Fruit fly (Drosophila melanogaster): ENCODE data around the gene CG33322.

Gene CG33322

dm6 chr2L:20816140-20816539, at the start of gene CG33322:
CG33322 (minus strand) TSS chr2L:20816240.
- TF ChIP-seq Myc (optimal IDR thresholded peaks at IDR 0.05) = no peak
- no peak for TF ChIP-seq h (optimal IDR thresholded peaks at IDR 0.05)
- no peak for TF ChIP-seq Sin3A (optimal IDR thresholded peaks at IDR 0.05)
- TF ChIP-seq ttk (optimal IDR thresholded peaks at IDR 0.05) = no peak
- TF ChIP-seq insv (optimal IDR thresholded peaks at IDR 0.05) = no peak

- TF ChIP-seq ttk (optimal IDR thresholded peaks at IDR 0.05) (no peak), Sin3A (optimal IDR thresholded peaks at IDR 0.05) (no peak), psq (optimal IDR thresholded peaks at IDR 0.05) (no peak), h (optimal IDR thresholded peaks at IDR 0.05) (no peak), Myc (optimal IDR thresholded peaks at IDR 0.05) (no peak), insv (optimal IDR thresholded peaks at IDR 0.05) (no peak)
Measured at dm6 chr2L:20864764-20865265, 48.8 kb upstream of the CG33322 start, which contains the start of gene CG9338. CG9338 (plus strand) TSS chr2L:20865215.

- TF ChIP-seq Sin3A (optimal IDR thresholded peaks at IDR 0.05) = no peak
- no peak for TF ChIP-seq Myc (optimal IDR thresholded peaks at IDR 0.05)
- TF ChIP-seq ttk (optimal IDR thresholded peaks at IDR 0.05) = no peak
- TF ChIP-seq h (optimal IDR thresholded peaks at IDR 0.05) = no peak
- no peak for TF ChIP-seq insv (optimal IDR thresholded peaks at IDR 0.05)
- TF ChIP-seq psq (optimal IDR thresholded peaks at IDR 0.05) = no peak
Measured at dm6 chr2L:20858371-20859340, 42.6 kb upstream of the CG33322 start, which contains the start of gene bero. bero (plus strand) TSS chr2L:20858695.

- TF ChIP-seq h (optimal IDR thresholded peaks at IDR 0.05) = no peak
- no peak for TF ChIP-seq psq (optimal IDR thresholded peaks at IDR 0.05)
- TF ChIP-seq Sin3A (optimal IDR thresholded peaks at IDR 0.05) = no peak
- no peak for TF ChIP-seq Myc (optimal IDR thresholded peaks at IDR 0.05)
- no peak for TF ChIP-seq insv (optimal IDR thresholded peaks at IDR 0.05)
- no peak for TF ChIP-seq ttk (optimal IDR thresholded peaks at IDR 0.05)
Measured at dm6 chr2L:20857791-20858190, 41.8 kb upstream of the CG33322 start, which contains the start of gene CG14400. CG14400 (minus strand) TSS chr2L:20857891.

dm6 chr2L:20852092-20852628, 36.1 kb upstream of the CG33322 start, which contains the start of gene twit:
twit (plus strand) TSS chr2L:20852578.
- no peak for TF ChIP-seq Myc (optimal IDR thresholded peaks at IDR 0.05)
- no peak for TF ChIP-seq insv (optimal IDR thresholded peaks at IDR 0.05)
- TF ChIP-seq Sin3A (optimal IDR thresholded peaks at IDR 0.05) = no peak
- no peak for TF ChIP-seq ttk (optimal IDR thresholded peaks at IDR 0.05)
- no peak for TF ChIP-seq psq (optimal IDR thresholded peaks at IDR 0.05)
- TF ChIP-seq h (optimal IDR thresholded peaks at IDR 0.05) = no peak

dm6 chr2L:20851592-20851991, 35.6 kb upstream of the CG33322 start:
- no peak for TF ChIP-seq insv (optimal IDR thresholded peaks at IDR 0.05)
- no peak for TF ChIP-seq Myc (optimal IDR thresholded peaks at IDR 0.05)
- TF ChIP-seq ttk (optimal IDR thresholded peaks at IDR 0.05) = no peak
- no peak for TF ChIP-seq psq (optimal IDR thresholded peaks at IDR 0.05)
- TF ChIP-seq h (optimal IDR thresholded peaks at IDR 0.05) = no peak
- no peak for TF ChIP-seq Sin3A (optimal IDR thresholded peaks at IDR 0.05)

dm6 chr2L:20849000-20849399, 33.0 kb upstream of the CG33322 start, which contains the start of gene CG14402:
CG14402 (plus strand) TSS chr2L:20849300.
- TF ChIP-seq ttk (optimal IDR thresholded peaks at IDR 0.05) (no peak), Sin3A (optimal IDR thresholded peaks at IDR 0.05) (no peak), insv (optimal IDR thresholded peaks at IDR 0.05) (no peak), psq (optimal IDR thresholded peaks at IDR 0.05) (no peak), Myc (optimal IDR thresholded peaks at IDR 0.05) (no peak), h (optimal IDR thresholded peaks at IDR 0.05) (no peak)

- TF ChIP-seq Myc (optimal IDR thresholded peaks at IDR 0.05) (no peak), h (optimal IDR thresholded peaks at IDR 0.05) (no peak), ttk (optimal IDR thresholded peaks at IDR 0.05) (no peak)
Measured at dm6 chr2L:20844381-20844780, 28.3 kb upstream of the CG33322 start.

- TF ChIP-seq insv (optimal IDR thresholded peaks at IDR 0.05) = no peak
Measured at dm6 chr2L:20840462-20841038, 24.5 kb upstream of the CG33322 start, which contains the start of gene CG31676. CG31676 (plus strand) TSS chr2L:20840750.

- TF ChIP-seq Sin3A (optimal IDR thresholded peaks at IDR 0.05) = no peak
- no peak for TF ChIP-seq ttk (optimal IDR thresholded peaks at IDR 0.05)
- no peak for TF ChIP-seq Myc (optimal IDR thresholded peaks at IDR 0.05)
Measured at dm6 chr2L:20840006-20840405, 24.0 kb upstream of the CG33322 start.

dm6 chr2L:20837885-20838284, 21.8 kb upstream of the CG33322 start, which contains the start of gene Spn38F:
Spn38F (minus strand) TSS chr2L:20837985.
- TF ChIP-seq Myc (optimal IDR thresholded peaks at IDR 0.05) (no peak), Sin3A (optimal IDR thresholded peaks at IDR 0.05) (no peak), h (optimal IDR thresholded peaks at IDR 0.05) (no peak), psq (optimal IDR thresholded peaks at IDR 0.05) (no peak)

- no peak for TF ChIP-seq ttk (optimal IDR thresholded peaks at IDR 0.05)
- no peak for TF ChIP-seq psq (optimal IDR thresholded peaks at IDR 0.05)
- no peak for TF ChIP-seq insv (optimal IDR thresholded peaks at IDR 0.05)
- no peak for TF ChIP-seq Sin3A (optimal IDR thresholded peaks at IDR 0.05)
- TF ChIP-seq h (optimal IDR thresholded peaks at IDR 0.05) = no peak
- no peak for TF ChIP-seq Myc (optimal IDR thresholded peaks at IDR 0.05)
Measured at dm6 chr2L:20835501-20835900, 19.5 kb upstream of the CG33322 start, which contains the start of gene Oseg5. Oseg5 (minus strand) TSS chr2L:20835840.

Measured in Kc167 (cell line).